Worm (Caenorhabditis elegans): ENCODE data around the gene sra-11.

DNA sequence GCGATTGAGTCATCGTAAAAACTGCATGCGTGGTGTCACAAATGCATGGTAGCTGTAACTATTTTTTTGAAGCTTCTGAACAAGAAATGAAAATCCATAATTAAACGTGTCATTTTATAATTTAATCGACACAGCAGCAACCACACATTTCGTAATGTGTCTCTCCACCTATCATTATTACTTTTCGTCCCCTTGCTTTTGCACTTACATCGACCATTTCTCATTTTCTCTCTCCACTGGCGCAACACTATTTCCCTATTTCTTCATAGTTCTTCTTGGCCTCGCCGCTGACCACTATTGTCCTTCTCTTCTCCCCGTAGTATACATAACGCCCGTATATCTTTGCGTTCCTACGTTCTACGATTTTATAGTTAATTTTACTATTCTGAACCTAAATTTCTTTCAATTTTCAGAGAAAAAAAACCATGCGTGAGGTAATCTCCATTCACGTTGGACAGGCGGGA is 8.2 kb upstream of the sra-11 start, which contains the start of gene tba-4:
- TF ChIP-seq dao-5 (tag; optimal IDR thresholded peaks at IDR 0.05) (no peak), him-1 (tag; optimal IDR thresholded peaks at IDR 0.05) (no peak)

Data from whole organism, L4/young adult.